Worm (Caenorhabditis elegans) whole organism, L2 larva: Measurements from ENCODE around the gene Y105C5A.1273.
"Not testable (repeated sequence)": the region's sequence is repeated elsewhere in the genome, so short reads cannot be mapped to it uniquely, and the experiment has no call there.

Source experiments
- fos-1 ChIP-seq: fragments of 150-350 bp; optimal IDR thresholded peaks from 2 replicates; lab custom pipeline; 2014; ENCODE audit warnings: missing biosample characterization, missing genetic modification characterization
- gmeb-1 ChIP-seq: fragments of 150-350 bp; optimal IDR thresholded peaks from 2 replicates; lab custom pipeline; 2014; ENCODE audit warnings: missing biosample characterization, missing genetic modification characterization
- nhr-23 ChIP-seq: fragments of 150-350 bp; optimal IDR thresholded peaks from 2 replicates; lab custom pipeline; 2014; ENCODE audit warnings: missing biosample characterization, missing genetic modification reagents, missing genetic modification characterization
- nhr-25 ChIP-seq: fragments of 150-350 bp; sonication (generic microtip); optimal IDR thresholded peaks from 3 replicates; lab custom pipeline; 2014; ENCODE audit warnings: missing biosample characterization, missing genetic modification characterization
- nhr-77 ChIP-seq: fragments of 150-350 bp; optimal IDR thresholded peaks from 2 replicates; lab custom pipeline; 2014; ENCODE audit warnings: missing biosample characterization, missing genetic modification characterization
- peb-1 ChIP-seq: fragments of 150-350 bp; optimal IDR thresholded peaks from 2 replicates; lab custom pipeline; 2014; ENCODE audit warnings: missing biosample characterization, missing genetic modification characterization
- ztf-4 ChIP-seq: fragments of 150-350 bp; optimal IDR thresholded peaks from 2 replicates; lab custom pipeline; 2014; ENCODE audit warnings: missing biosample characterization, missing genetic modification characterization

ce11 chrIV:15790846-15791245 lies at the start of gene Y105C5A.1273:
- not testable (repeated sequence) for TF ChIP-seq nhr-23 (tag; lab: Kevin White, UChicago); peb-1 (tag; lab: Kevin White, UChicago); gmeb-1 (tag; lab: Kevin White, UChicago); nhr-77; ztf-4 (tag; lab: Kevin White, UChicago); nhr-25; fos-1
